Worm (Caenorhabditis elegans) whole organism, late embryonic: ENCODE measurements around the gene mon-2.

ENCODE experiments used
- elt-4 ChIP-seq: sonication (generic microtip); optimal IDR thresholded peaks from 2 replicates; lab custom pipeline; 2016; ENCODE audit warnings: missing genetic modification characterization, missing compliant biosample characterization
- eyg-1 ChIP-seq: sonication (generic microtip); optimal IDR thresholded peaks from 2 replicates; lab custom pipeline; 2016; ENCODE audit warnings: missing genotype, missing genetic modification characterization, missing compliant biosample characterization
- fkh-10 ChIP-seq: fragments of 150-350 bp; optimal IDR thresholded peaks from 2 replicates; lab custom pipeline; 2014; ENCODE audit warnings: missing biosample characterization, missing genetic modification reagents, missing genetic modification characterization
- hlh-30 ChIP-seq: sonication (generic microtip); optimal IDR thresholded peaks from 2 replicates; lab custom pipeline; 2017; ENCODE audit warnings: antibody characterized with exemption, missing genetic modification characterization, missing compliant biosample characterization; ENCODE audit not compliant: insufficient read depth
- pag-3 ChIP-seq: sonication (generic microtip); optimal IDR thresholded peaks from 2 replicates; lab custom pipeline; 2016; ENCODE audit warnings: missing compliant biosample characterization, missing genetic modification characterization, borderline replicate concordance
- pha-4 ChIP-seq: fragments of 150-350 bp; optimal IDR thresholded peaks from 2 replicates; lab custom pipeline; 2018; ENCODE audit warnings: missing biosample characterization, missing genetic modification reagents, missing genetic modification characterization
- pqm-1 ChIP-seq: sonication (generic microtip); optimal IDR thresholded peaks from 2 replicates; lab custom pipeline; 2016; ENCODE audit warnings: missing genetic modification characterization, missing compliant biosample characterization
- sdc-2 ChIP-seq: sonication (generic microtip); optimal IDR thresholded peaks from 2 replicates; lab custom pipeline; 2016; ENCODE audit warnings: missing genotype, missing genetic modification characterization, missing compliant biosample characterization
- sox-4 ChIP-seq: sonication (generic microtip); optimal IDR thresholded peaks from 2 replicates; lab custom pipeline; 2017; ENCODE audit warnings: mild to moderate bottlenecking, missing genetic modification characterization, inconsistent platforms, missing compliant biosample characterization
- tbx-2 ChIP-seq: sonication (generic microtip); optimal IDR thresholded peaks from 2 replicates; lab custom pipeline; 2016; ENCODE audit warnings: missing genetic modification characterization, missing compliant biosample characterization
- tbx-7 ChIP-seq: sonication (generic microtip); optimal IDR thresholded peaks from 2 replicates; lab custom pipeline; 2016; ENCODE audit warnings: missing genotype, missing genetic modification characterization, missing compliant biosample characterization

- TF ChIP-seq pqm-1 (tag; lab: Kevin White, UChicago) (no peak), eyg-1 (tag; lab: Kevin White, UChicago) (no peak), tbx-7 (no peak), pha-4 (tag; lab: Kevin White, UChicago) (no peak), fkh-10 (GFP tag; lab: Kevin White, UChicago) (no peak), tbx-2 (tag; lab: Kevin White, UChicago) (no peak), elt-4 (tag; lab: Kevin White, UChicago) (no peak), sdc-2 (no peak), sox-4 (tag; lab: Kevin White, UChicago) (no peak), hlh-30 (tag; lab: Kevin White, UChicago) (no peak), pag-3 (tag; lab: Kevin White, UChicago) (no peak)
These were observed 15.8 kb upstream of the mon-2 start for ce11 chrIV:12080807-12081206.
